Worm (Caenorhabditis elegans) whole organism, late embryonic: ENCODE results near the gene gck-2.

Experiments used
- ceh-9 ChIP-seq: sonication (generic microtip); optimal IDR thresholded peaks from 2 replicates; lab custom pipeline; 2016; ENCODE audit warnings: mild to moderate bottlenecking, missing genetic modification characterization, inconsistent platforms, missing compliant biosample characterization
- elt-2 ChIP-seq: sonication (generic microtip); optimal IDR thresholded peaks from 2 replicates; lab custom pipeline; 2016; ENCODE audit warnings: missing genetic modification reagents, missing genetic modification characterization, missing compliant biosample characterization
- eyg-1 ChIP-seq: sonication (generic microtip); optimal IDR thresholded peaks from 2 replicates; lab custom pipeline; 2016; ENCODE audit warnings: missing genotype, missing genetic modification characterization, missing compliant biosample characterization
- pqm-1 ChIP-seq: sonication (generic microtip); optimal IDR thresholded peaks from 2 replicates; lab custom pipeline; 2016; ENCODE audit warnings: missing genetic modification characterization, missing compliant biosample characterization

- TF ChIP-seq ceh-9 (tag; lab: Kevin White, UChicago) (no peak), eyg-1 (no peak), elt-2 (tag; lab: Kevin White, UChicago) (no peak), pqm-1 (no peak)
Observed at ce11 chrV:6773735-6774134, 18.7 kb downstream of the gck-2 start, which contains the start of gene ZC404.16.
